Fruit fly (Drosophila melanogaster): ENCODE results near the gene CG43346.

- no peak for TF ChIP-seq psq (optimal IDR thresholded peaks at IDR 0.05)
- TF ChIP-seq CG8478 (optimal IDR thresholded peaks at IDR 0.05) = no peak
- TF ChIP-seq usp (GFP tag; optimal IDR thresholded peaks at IDR 0.05) = no peak
- no peak for TF ChIP-seq pan (optimal IDR thresholded peaks at IDR 0.05)
Observed at dm6 chr2L:21200275-21200674, 31.9 kb upstream of the CG43346 start, which contains the start of gene CG31624.

Data from whole organism.